Fruit fly (Drosophila melanogaster): ENCODE measurements around the gene CG34263.

CG34263 gene

dm6 chr3L:224004-224951, 41.4 kb downstream of the CG34263 start (continued):
- TF ChIP-seq CG1024 (GFP tag; IDR thresholded peaks at IDR 0.05) (peak; percentile 6; the same call in 1 of the 2 replicates), lov (optimal IDR thresholded peaks at IDR 0.05) (no peak), lov (GFP tag; IDR thresholded peaks at IDR 0.05) (peak; percentile 77; the same call in 1 of the 3 replicates), sc (optimal IDR thresholded peaks at IDR 0.05) (no peak), sc (GFP tag; optimal IDR thresholded peaks at IDR 0.05) (no peak), Hey (tag; optimal IDR thresholded peaks at IDR 0.05) (no peak), CG2116 (GFP tag; optimal IDR thresholded peaks at IDR 0.05) (no peak), Hr78 (GFP tag; optimal IDR thresholded peaks at IDR 0.05) (no peak), Abd-B (GFP tag; optimal IDR thresholded peaks at IDR 0.05) (no peak), lilli (GFP tag; optimal IDR thresholded peaks at IDR 0.05) (peak; percentile 78), pho (GFP tag; optimal IDR thresholded peaks at IDR 0.05) (peak; percentile 34), CG10147 (GFP tag; optimal IDR thresholded peaks at IDR 0.05) (no peak), kah (GFP tag; optimal IDR thresholded peaks at IDR 0.05) (no peak), stwl (tag; optimal IDR thresholded peaks at IDR 0.05) (no peak), en (GFP tag; optimal IDR thresholded peaks at IDR 0.05) (no peak), wor (GFP tag; IDR thresholded peaks at IDR 0.05) (no peak), CG18599 (GFP tag; optimal IDR thresholded peaks at IDR 0.05) (peak; percentile 28), CG14965 (GFP tag; optimal IDR thresholded peaks at IDR 0.05; ENCODE audit: borderline replicate concordance) (no peak), CG10654 (GFP tag; optimal IDR thresholded peaks at IDR 0.05) (no peak), Usf (GFP tag; optimal IDR thresholded peaks at IDR 0.05) (no peak), abd-A (tag; optimal IDR thresholded peaks at IDR 0.05) (peak; percentile 82), pb (GFP tag; optimal IDR thresholded peaks at IDR 0.05) (no peak), CG7271 (tag; optimal IDR thresholded peaks at IDR 0.05) (no peak), Ravus (GFP tag; IDR thresholded peaks at IDR 0.05) (no peak), Hr39 (optimal IDR thresholded peaks at IDR 0.05) (no peak), slbo (GFP tag; IDR thresholded peaks at IDR 0.05) (peak; percentile 23; the same call in 1 of the 2 replicates), Dek (tag; optimal IDR thresholded peaks at IDR 0.05) (no peak), pnt (GFP tag; optimal IDR thresholded peaks at IDR 0.05) (no peak), CG2129 (GFP tag; IDR thresholded peaks at IDR 0.05; ENCODE audit: partially characterized antibody) (no peak), CG16813 (GFP tag; IDR thresholded peaks at IDR 0.05; ENCODE audit: partially characterized antibody) (no peak), CG10959 (GFP tag; IDR thresholded peaks at IDR 0.05) (peak; percentile 9; the same call in 1 of the 2 replicates), tap (tag; optimal IDR thresholded peaks at IDR 0.05) (no peak), Side (GFP tag; optimal IDR thresholded peaks at IDR 0.05) (no peak), tgo (GFP tag; IDR thresholded peaks at IDR 0.05) (no peak), gce (GFP tag; IDR thresholded peaks at IDR 0.05) (peak; percentile 27; the same call in 1 of the 3 replicates), PHDP (tag; optimal IDR thresholded peaks at IDR 0.05) (no peak), HmgZ (tag; optimal IDR thresholded peaks at IDR 0.05) (peak; percentile 2), gsb (GFP tag; IDR thresholded peaks at IDR 0.05) (peak; percentile 43; the same call in 1 of the 2 replicates), oc (tag; optimal IDR thresholded peaks at IDR 0.05) (no peak), wdn (GFP tag; IDR thresholded peaks at IDR 0.05) (no peak), CG9437 (GFP tag; optimal IDR thresholded peaks at IDR 0.05) (no peak), CG16779 (GFP tag; IDR thresholded peaks at IDR 0.05) (peak; percentile 46; the same call in 1 of the 2 replicates), eve (GFP tag; optimal IDR thresholded peaks at IDR 0.05) (no peak), CG5953 (GFP tag; IDR thresholded peaks at IDR 0.05) (peak; percentile 55; the same call in 1 of the 2 replicates), zen (tag; optimal IDR thresholded peaks at IDR 0.05) (no peak), HmgD (GFP tag; optimal IDR thresholded peaks at IDR 0.05) (no peak), Mrtf (GFP tag; IDR thresholded peaks at IDR 0.05) (no peak), chn (GFP tag; optimal IDR thresholded peaks at IDR 0.05) (no peak), CG13894 (tag; optimal IDR thresholded peaks at IDR 0.05) (peak; percentile 21)

Data from whole organism, embryonic.